Worm (Caenorhabditis elegans) whole organism, L4/young adult: ENCODE results near the gene oat-1.

ENCODE experiments used
- W03F9.2 ChIP-seq: fragments of 150-350 bp; optimal IDR thresholded peaks from 2 replicates; lab custom pipeline; 2014; ENCODE audit warnings: missing biosample characterization, missing genetic modification characterization
- him-1 ChIP-seq: sonication (generic microtip); optimal IDR thresholded peaks from 2 replicates; lab custom pipeline; 2016; ENCODE audit warnings: missing genotype, missing genetic modification reagents, missing genetic modification characterization, missing compliant biosample characterization

DNA sequence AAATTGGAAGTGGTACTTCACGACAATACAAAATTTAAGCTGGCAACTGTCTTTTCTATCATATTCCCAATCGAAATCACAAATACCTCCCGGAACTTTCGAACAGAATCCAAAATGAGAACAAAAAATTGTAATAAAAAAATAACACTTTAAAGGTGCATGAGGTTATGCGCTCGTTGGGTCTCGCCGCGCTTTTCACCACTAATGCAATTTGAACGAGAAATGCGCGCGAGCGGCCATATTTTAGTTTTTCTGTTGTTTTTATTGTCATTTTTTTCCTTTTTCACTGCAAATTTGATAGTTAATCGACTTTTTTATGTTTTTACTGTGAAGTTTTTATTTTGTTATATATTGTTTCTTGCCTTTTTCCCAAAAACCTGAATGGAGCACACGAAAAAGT lies 38.7 kb upstream of the oat-1 start, which contains the start of gene mes-6:
- TF ChIP-seq W03F9.2 (tag; lab: Kevin White, UChicago) (peak; percentile 70), him-1 (no peak)
